Worm (Caenorhabditis elegans): ENCODE results near the gene F10D2.8.

DNA sequence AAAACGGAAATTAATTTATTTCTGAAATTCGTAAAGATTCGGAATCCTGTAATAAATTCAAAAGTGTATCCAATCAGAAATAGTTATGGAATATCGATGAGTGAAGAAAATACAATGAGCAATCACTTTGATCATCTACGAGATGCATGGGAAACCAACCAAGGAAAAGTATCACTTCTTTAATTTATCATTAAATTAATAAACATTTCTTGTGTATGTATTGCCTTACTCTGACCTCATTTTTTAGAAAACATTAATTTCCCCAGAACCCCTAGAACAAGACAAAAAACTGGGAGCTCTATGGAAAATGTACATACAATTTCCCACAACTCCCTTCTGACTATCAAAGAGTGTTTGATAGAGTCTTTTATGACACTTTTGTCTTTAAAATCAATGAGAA is 16.6 kb downstream of the F10D2.8 start, which contains the start of gene F10D2.16:
- TF ChIP-seq bed-3 (GFP tag; optimal IDR thresholded peaks at IDR 0.05) (no peak), nhr-237 (tag; optimal IDR thresholded peaks at IDR 0.05) (no peak)

Measured in whole organism, mixed stage, embryonic.